Worm (Caenorhabditis elegans): ENCODE data around the gene col-162.
A peak's percentile ranks its signal among the peaks of the same experiment; 100 is the strongest.

col-162 gene

DNA sequence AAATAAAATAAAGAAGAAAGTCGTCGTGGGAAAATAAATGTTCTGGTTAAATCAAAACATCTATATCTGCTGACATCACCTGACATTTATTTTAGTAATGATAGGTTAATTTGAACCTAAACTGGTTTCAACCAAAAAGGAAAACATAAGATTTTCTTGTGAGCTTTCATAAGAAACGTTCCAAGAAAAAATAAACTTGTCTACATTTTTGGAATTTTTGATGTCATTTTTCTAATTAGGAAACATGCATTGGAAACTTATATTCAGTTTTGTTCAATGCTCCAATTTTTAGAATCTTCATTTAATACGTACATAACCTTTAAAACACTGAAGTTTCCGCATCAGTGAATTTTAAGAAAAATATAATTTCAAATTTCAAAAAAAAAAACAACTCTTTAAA, 44.0 kb downstream of the col-162 start:
- TF ChIP-seq lin-32 (GFP tag; optimal IDR thresholded peaks at IDR 0.05): no peak
- no peak for TF ChIP-seq unc-39 (tag; optimal IDR thresholded peaks at IDR 0.05)
- no peak for TF ChIP-seq elt-3 (tag; optimal IDR thresholded peaks at IDR 0.05)
- TF ChIP-seq unc-120 (tag; optimal IDR thresholded peaks at IDR 0.05; ENCODE audit: poor library complexity, severe bottlenecking): no peak
- TF ChIP-seq blmp-1 (tag; optimal IDR thresholded peaks at IDR 0.05): no peak
- no peak for TF ChIP-seq sptf-1 (tag; optimal IDR thresholded peaks at IDR 0.05)
- TF ChIP-seq cnd-1 (tag; optimal IDR thresholded peaks at IDR 0.05): no peak
- no peak for TF ChIP-seq sem-2 (GFP tag; optimal IDR thresholded peaks at IDR 0.05)
- TF ChIP-seq lsy-2 (tag; optimal IDR thresholded peaks at IDR 0.05): no peak
- no peak for TF ChIP-seq ceh-83 (GFP tag; optimal IDR thresholded peaks at IDR 0.05)
- no peak for TF ChIP-seq unc-62 (GFP tag; optimal IDR thresholded peaks at IDR 0.05)
- TF ChIP-seq nhr-2 (tag; optimal IDR thresholded peaks at IDR 0.05): no peak
- no peak for TF ChIP-seq tbx-8 (GFP tag; optimal IDR thresholded peaks at IDR 0.05)
- no peak for TF ChIP-seq zip-8 (tag; optimal IDR thresholded peaks at IDR 0.05)
- no peak for TF ChIP-seq mls-2 (tag; optimal IDR thresholded peaks at IDR 0.05)
- TF ChIP-seq pha-4 (tag; optimal IDR thresholded peaks at IDR 0.05): no peak
- no peak for TF ChIP-seq ztf-11 (tag; optimal IDR thresholded peaks at IDR 0.05)

DNA sequence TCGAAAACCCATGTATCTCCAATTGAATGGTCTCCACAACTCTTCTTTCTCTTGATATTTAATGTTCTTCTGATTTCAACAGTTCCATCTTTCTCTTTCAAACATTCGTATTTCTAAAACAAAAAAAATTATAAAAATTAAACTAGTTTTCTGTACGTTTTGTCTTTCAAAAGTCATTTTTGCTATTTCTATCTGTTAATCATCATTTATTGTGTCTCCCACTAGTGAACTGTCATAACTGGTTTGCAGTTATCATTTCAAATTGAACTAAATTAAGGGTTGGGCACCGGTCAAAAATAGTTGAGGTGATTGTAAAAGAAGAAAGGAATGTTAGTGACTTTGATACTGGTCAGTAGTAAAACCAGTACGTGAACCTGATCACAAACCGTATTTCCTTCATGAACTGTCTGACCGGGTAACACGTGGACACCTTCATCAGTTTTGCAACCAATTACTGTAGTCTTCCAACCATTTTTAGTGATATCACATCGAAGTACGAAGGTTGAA, 46.6 kb downstream of the col-162 start:
- no peak for TF ChIP-seq ceh-83 (GFP tag; optimal IDR thresholded peaks at IDR 0.05)
- TF ChIP-seq hlh-1 (tag; optimal IDR thresholded peaks at IDR 0.05): no peak
- no peak for TF ChIP-seq bed-3 (GFP tag; optimal IDR thresholded peaks at IDR 0.05)
- no peak for TF ChIP-seq unc-39 (tag; optimal IDR thresholded peaks at IDR 0.05)
- no peak for TF ChIP-seq unc-120 (tag; optimal IDR thresholded peaks at IDR 0.05; ENCODE audit: poor library complexity, severe bottlenecking)
- no peak for TF ChIP-seq elt-3 (tag; optimal IDR thresholded peaks at IDR 0.05)
- TF ChIP-seq pha-4 (tag; optimal IDR thresholded peaks at IDR 0.05): no peak
- no peak for TF ChIP-seq lsy-2 (tag; optimal IDR thresholded peaks at IDR 0.05)
- no peak for TF ChIP-seq tbx-8 (GFP tag; optimal IDR thresholded peaks at IDR 0.05)
- TF ChIP-seq mep-1 (tag; optimal IDR thresholded peaks at IDR 0.05): no peak
- no peak for TF ChIP-seq ceh-39 (tag; optimal IDR thresholded peaks at IDR 0.05)
- TF ChIP-seq cnd-1 (tag; optimal IDR thresholded peaks at IDR 0.05): no peak
- no peak for TF ChIP-seq lin-13 (tag; optimal IDR thresholded peaks at IDR 0.05)

DNA sequence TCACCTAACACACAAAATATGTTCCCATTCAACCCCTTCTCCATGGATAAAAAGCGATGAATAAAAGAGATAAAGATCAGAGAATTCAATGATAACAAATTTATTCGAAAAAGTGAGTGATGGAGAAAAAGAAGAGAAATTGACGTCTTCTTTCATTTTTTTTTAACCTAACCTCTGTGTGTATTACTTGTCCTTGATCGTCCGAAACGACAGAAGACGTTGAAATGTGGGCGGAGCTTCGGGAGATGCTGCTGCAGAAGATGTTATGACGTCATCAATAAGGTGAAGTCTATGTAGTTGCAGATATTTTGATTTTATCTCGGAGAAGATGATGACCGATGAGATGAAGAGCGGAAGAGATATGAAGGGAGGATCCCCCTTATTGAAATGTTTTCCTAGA, 48.1 kb downstream of the col-162 start, which contains the start of gene T10G3.3:
T10G3.3 (minus strand) TSS at position 370 of the 400 bp plus-strand sequence.
- TF ChIP-seq bed-3 (GFP tag; optimal IDR thresholded peaks at IDR 0.05) (no peak), zip-8 (tag; optimal IDR thresholded peaks at IDR 0.05) (peak; percentile 74), elt-1 (tag; optimal IDR thresholded peaks at IDR 0.05; ENCODE audit: borderline replicate concordance, insufficient read depth) (peak; percentile 85), lsy-2 (tag; optimal IDR thresholded peaks at IDR 0.05) (no peak)

All from whole organism, mixed stage, embryonic.